Worm (Caenorhabditis elegans) whole organism, L3 larva: ENCODE data around the gene K07H8.5.
A peak's percentile ranks its signal among the peaks of the same experiment; 100 is the strongest.

Experiments
- R02D3.7 ChIP-seq: fragments of 150-350 bp; optimal IDR thresholded peaks from 2 replicates; lab custom pipeline; 2014; ENCODE audit warnings: missing biosample characterization, missing genetic modification characterization
- ZK546.5 ChIP-seq: sonication (generic microtip); optimal IDR thresholded peaks from 2 replicates; lab custom pipeline; 2017; ENCODE audit warnings: missing biosample characterization, missing genetic modification characterization
- ama-1 ChIP-seq: fragments of 150-350 bp; optimal IDR thresholded peaks from 2 replicates; lab custom pipeline; 2018
- ceh-16 ChIP-seq: sonication (generic microtip); optimal IDR thresholded peaks from 2 replicates; lab custom pipeline; 2017; ENCODE audit warnings: missing biosample characterization, missing genetic modification characterization
- ceh-28 ChIP-seq: fragments of 150-350 bp; optimal IDR thresholded peaks from 2 replicates; lab custom pipeline; 2014; ENCODE audit warnings: missing biosample characterization, missing genetic modification reagents, missing genetic modification characterization
- ceh-82 ChIP-seq: fragments of 150-350 bp; optimal IDR thresholded peaks from 2 replicates; lab custom pipeline; 2014; ENCODE audit warnings: missing biosample characterization, missing genetic modification characterization
- ceh-9 ChIP-seq: sonication (generic microtip); optimal IDR thresholded peaks from 2 replicates; lab custom pipeline; 2018; ENCODE audit warnings: missing biosample characterization, missing genetic modification characterization
- daf-12 ChIP-seq: fragments of 150-350 bp; optimal IDR thresholded peaks from 2 replicates; lab custom pipeline; 2014; ENCODE audit warnings: missing biosample characterization, missing genetic modification reagents, missing genetic modification characterization
- egl-27 ChIP-seq: sonication (generic microtip); optimal IDR thresholded peaks from 4 replicates; lab custom pipeline; 2017; ENCODE audit warnings: missing biosample characterization, missing genetic modification reagents, missing genetic modification characterization
- egl-5 ChIP-seq: fragments of 150-350 bp; optimal IDR thresholded peaks from 2 replicates; lab custom pipeline; 2017; ENCODE audit warnings: missing biosample characterization, missing genetic modification reagents, missing genetic modification characterization, inconsistent platforms
- elt-1 ChIP-seq: fragments of 150-350 bp; optimal IDR thresholded peaks from 2 replicates; lab custom pipeline; 2014; ENCODE audit warnings: missing biosample characterization, missing genetic modification characterization
- elt-2 ChIP-seq: sonication (generic microtip); optimal IDR thresholded peaks from 2 replicates; lab custom pipeline; 2016; ENCODE audit warnings: missing genetic modification reagents, mild to moderate bottlenecking, missing genetic modification characterization, missing compliant biosample characterization
- elt-3 ChIP-seq, 3 experiments: fragments of 150-350 bp in 1 of 3; sonication (generic microtip) in 2 of 3; optimal IDR thresholded peaks; 2 replicates in 2 of 3; 4 replicates in 1 of 3; lab custom pipeline; 2014 to 2017; ENCODE audit warnings: missing biosample characterization in 3 of 3, missing genetic modification characterization in 3 of 3
- eor-1 ChIP-seq, 2 experiments: fragments of 150-350 bp; optimal IDR thresholded peaks; 2 replicates each; lab custom pipeline; 2014 to 2018; ENCODE audit warnings: missing biosample characterization in 2 of 2, missing genetic modification characterization in 2 of 2
- fkh-10 ChIP-seq: sonication (generic microtip); optimal IDR thresholded peaks from 2 replicates; lab custom pipeline; 2017; ENCODE audit warnings: missing biosample characterization, missing genetic modification reagents, missing genetic modification characterization
- fkh-2 ChIP-seq: fragments of 150-350 bp; optimal IDR thresholded peaks from 2 replicates; lab custom pipeline; 2014; ENCODE audit warnings: missing biosample characterization, missing genetic modification reagents, missing genetic modification characterization
- fos-1 ChIP-seq: fragments of 150-350 bp; optimal IDR thresholded peaks from 2 replicates; lab custom pipeline; 2014; ENCODE audit warnings: missing biosample characterization, missing genetic modification characterization
- hmg-11 ChIP-seq: sonication (generic microtip); optimal IDR thresholded peaks from 2 replicates; lab custom pipeline; 2016; ENCODE audit warnings: missing genetic modification characterization, missing compliant biosample characterization
- jun-1 ChIP-seq: fragments of 150-350 bp; optimal IDR thresholded peaks from 2 replicates; lab custom pipeline; 2014; ENCODE audit warnings: missing biosample characterization, missing genetic modification reagents, missing genetic modification characterization
- lin-39 ChIP-seq: fragments of 150-350 bp; optimal IDR thresholded peaks from 2 replicates; lab custom pipeline; 2018; ENCODE audit warnings: missing biosample characterization, missing genetic modification reagents, missing genetic modification characterization
- lsy-12 ChIP-seq: sonication (generic microtip); optimal IDR thresholded peaks from 2 replicates; lab custom pipeline; 2016; ENCODE audit warnings: mild to moderate bottlenecking, missing genetic modification characterization, missing compliant biosample characterization
- mdl-1 ChIP-seq: fragments of 150-350 bp; optimal IDR thresholded peaks from 2 replicates; lab custom pipeline; 2014; ENCODE audit warnings: missing biosample characterization, missing genetic modification characterization
- nhr-12 ChIP-seq: fragments of 150-350 bp; optimal IDR thresholded peaks from 2 replicates; lab custom pipeline; 2014; ENCODE audit warnings: missing biosample characterization, missing genetic modification characterization
- nhr-23 ChIP-seq: fragments of 150-350 bp; optimal IDR thresholded peaks from 2 replicates; lab custom pipeline; 2014; ENCODE audit warnings: missing biosample characterization, missing genetic modification reagents, missing genetic modification characterization
- nhr-237 ChIP-seq: fragments of 150-350 bp; optimal IDR thresholded peaks from 2 replicates; lab custom pipeline; 2014; ENCODE audit warnings: missing biosample characterization, missing genetic modification characterization
- nhr-25 ChIP-seq: sonication (generic microtip); optimal IDR thresholded peaks from 2 replicates; lab custom pipeline; 2017; ENCODE audit warnings: missing biosample characterization, missing genetic modification characterization
- nhr-28 ChIP-seq: fragments of 150-350 bp; optimal IDR thresholded peaks from 2 replicates; lab custom pipeline; 2014; ENCODE audit warnings: missing biosample characterization, missing genetic modification characterization
- nhr-43 ChIP-seq: sonication (generic microtip); optimal IDR thresholded peaks from 2 replicates; lab custom pipeline; 2016; ENCODE audit warnings: mild to moderate bottlenecking, missing genetic modification characterization, missing compliant biosample characterization; ENCODE audit not compliant: poor library complexity, severe bottlenecking
- nhr-77 ChIP-seq: fragments of 150-350 bp; optimal IDR thresholded peaks from 2 replicates; lab custom pipeline; 2014; ENCODE audit warnings: missing biosample characterization, missing genetic modification characterization
- pha-4 ChIP-seq: fragments of 150-350 bp; optimal IDR thresholded peaks from 2 replicates; lab custom pipeline; 2014; ENCODE audit warnings: missing biosample characterization, missing genetic modification reagents, missing genetic modification characterization
- pqm-1 ChIP-seq: fragments of 150-350 bp; optimal IDR thresholded peaks from 2 replicates; lab custom pipeline; 2017; ENCODE audit warnings: missing biosample characterization, missing genetic modification characterization, inconsistent platforms
- sea-2 ChIP-seq: fragments of 150-350 bp; sonication (generic microtip); optimal IDR thresholded peaks from 4 replicates; lab custom pipeline; 2014; ENCODE audit warnings: missing biosample characterization, missing genetic modification reagents, missing genetic modification characterization
- skn-1 ChIP-seq: fragments of 150-350 bp; optimal IDR thresholded peaks from 2 replicates; lab custom pipeline; 2014; ENCODE audit warnings: missing biosample characterization, missing genetic modification characterization
- snpc-4 ChIP-seq: fragments of 150-350 bp; optimal IDR thresholded peaks from 2 replicates; lab custom pipeline; 2014; ENCODE audit warnings: missing biosample characterization, missing genetic modification characterization
- tbx-2 ChIP-seq: sonication (generic microtip); optimal IDR thresholded peaks from 2 replicates; lab custom pipeline; 2016; ENCODE audit warnings: mild to moderate bottlenecking, missing genetic modification characterization, missing compliant biosample characterization
- zag-1 ChIP-seq: fragments of 150-350 bp; optimal IDR thresholded peaks from 2 replicates; lab custom pipeline; 2014; ENCODE audit warnings: missing biosample characterization, missing genetic modification characterization
- ztf-11 ChIP-seq: fragments of 150-350 bp; optimal IDR thresholded peaks from 2 replicates; lab custom pipeline; 2014; ENCODE audit warnings: missing biosample characterization, missing genetic modification characterization

The K07H8.5 gene

DNA sequence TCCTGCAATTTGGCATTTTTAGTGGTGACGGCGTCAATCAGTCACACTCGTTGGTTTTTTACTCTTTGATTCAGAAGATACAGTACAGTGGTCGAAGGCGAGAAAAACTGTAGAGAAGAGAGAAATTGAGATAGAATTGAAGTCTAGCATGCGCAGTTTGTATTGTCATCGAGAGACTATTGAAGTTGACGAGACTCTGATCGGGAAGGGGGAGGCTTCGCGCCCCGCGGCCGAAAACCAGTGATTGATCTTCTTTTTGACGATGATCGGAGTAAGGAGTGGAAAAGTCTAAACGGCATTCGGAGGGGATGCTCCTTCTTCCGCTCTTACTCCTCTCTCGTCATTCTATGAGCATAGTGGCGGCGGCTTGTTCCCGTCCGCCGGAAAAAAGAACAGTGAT lies 33.8 kb downstream of the K07H8.5 start:
- TF ChIP-seq daf-12 (no peak), tbx-2 (no peak), ZK546.5 (tag; lab: Kevin White, UChicago) (no peak), skn-1 (no peak), lsy-12 (no peak), sea-2 (no peak), nhr-25 (tag; lab: Kevin White, UChicago) (peak; percentile 71), jun-1 (no peak), fkh-10 (GFP tag; lab: Kevin White, UChicago) (no peak), hmg-11 (no peak), R02D3.7 (tag; lab: Kevin White, UChicago) (no peak), pha-4 (tag; lab: Kevin White, UChicago) (no peak), nhr-77 (tag; lab: Kevin White, UChicago) (no peak), elt-3 (tag; optimal IDR thresholded peaks at IDR 0.05; lab: Kevin White, UChicago) (peak in 1 of 3 experiments; percentile 9), fkh-2 (tag; lab: Kevin White, UChicago) (no peak), eor-1 (tag; optimal IDR thresholded peaks at IDR 0.05; lab: Kevin White, UChicago) (no peak), zag-1 (no peak), fos-1 (tag; lab: Kevin White, UChicago) (no peak), ceh-28 (no peak), egl-27 (no peak), ceh-16 (tag; lab: Kevin White, UChicago) (no peak), mdl-1 (tag; lab: Kevin White, UChicago) (no peak), nhr-237 (tag; lab: Kevin White, UChicago) (no peak), nhr-43 (tag; lab: Kevin White, UChicago) (peak; percentile 10), pqm-1 (tag; lab: Kevin White, UChicago) (no peak), nhr-23 (tag; lab: Kevin White, UChicago) (peak; percentile 16), nhr-28 (tag; lab: Kevin White, UChicago) (no peak), ceh-9 (tag; lab: Kevin White, UChicago) (no peak), ceh-82 (no peak), nhr-12 (tag; lab: Kevin White, UChicago) (no peak), elt-1 (tag; lab: Kevin White, UChicago) (no peak), egl-5 (tag; lab: Kevin White, UChicago) (no peak), ama-1 (lab: Kevin White, UChicago) (no peak)

DNA sequence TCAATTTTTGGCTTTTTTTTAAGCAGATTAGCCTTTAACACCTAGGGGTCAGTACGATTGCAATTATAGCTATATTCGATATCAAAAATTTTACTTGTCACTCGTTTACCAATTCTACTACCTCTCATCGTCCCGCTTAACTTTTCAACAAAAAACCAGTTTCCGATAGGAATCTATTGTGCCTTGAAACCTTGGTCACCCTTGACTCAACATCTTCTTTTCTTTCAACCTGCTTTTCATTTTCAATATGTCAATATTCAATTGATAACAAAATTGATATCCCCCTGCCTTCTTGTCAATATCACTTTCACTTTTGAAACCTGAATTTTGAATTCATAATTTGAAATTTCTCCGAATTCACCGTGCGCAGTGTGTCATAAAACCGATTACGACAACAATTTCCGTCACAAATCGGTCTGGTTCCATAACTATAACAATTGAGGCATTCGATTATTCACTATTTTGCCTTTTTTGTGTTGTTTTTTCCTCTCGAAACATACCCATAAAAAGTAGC lies 34.6 kb downstream of the K07H8.5 start:
- TF ChIP-seq ztf-11 (tag; lab: Kevin White, UChicago), result no peak
- peak; percentile 8 for TF ChIP-seq elt-1 (tag; lab: Kevin White, UChicago)
- TF ChIP-seq snpc-4 (tag; lab: Kevin White, UChicago), result no peak
- peak; percentile 52 for TF ChIP-seq nhr-25 (tag; lab: Kevin White, UChicago)
- TF ChIP-seq, all 47 proteins: peak for 2

DNA sequence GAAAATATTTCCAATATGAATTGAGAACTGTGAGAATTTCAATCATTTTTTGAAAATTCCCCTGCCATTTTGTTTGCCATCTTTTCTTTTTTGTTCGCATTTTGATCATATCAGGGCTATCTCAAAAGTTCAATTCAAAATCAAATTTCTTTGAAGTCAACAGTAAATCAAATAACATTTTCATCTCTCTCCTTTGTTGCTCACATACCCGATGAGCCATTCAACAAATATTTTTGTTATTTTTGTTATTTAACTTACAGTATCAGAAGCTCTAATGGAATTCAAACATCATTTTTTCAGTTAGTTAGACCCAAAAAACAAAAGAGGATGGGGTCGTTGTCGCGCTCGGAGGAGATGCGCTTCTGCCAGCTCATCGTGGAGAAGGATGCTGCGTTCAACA lies 35.5 kb downstream of the K07H8.5 start, which contains the start of gene vha-5:
TSS of gene vha-5 (plus strand) at position 301 of the 400 bp plus-strand sequence.
- TF ChIP-seq ceh-82 (no peak), pha-4 (tag; lab: Kevin White, UChicago) (peak; percentile 9)

DNA sequence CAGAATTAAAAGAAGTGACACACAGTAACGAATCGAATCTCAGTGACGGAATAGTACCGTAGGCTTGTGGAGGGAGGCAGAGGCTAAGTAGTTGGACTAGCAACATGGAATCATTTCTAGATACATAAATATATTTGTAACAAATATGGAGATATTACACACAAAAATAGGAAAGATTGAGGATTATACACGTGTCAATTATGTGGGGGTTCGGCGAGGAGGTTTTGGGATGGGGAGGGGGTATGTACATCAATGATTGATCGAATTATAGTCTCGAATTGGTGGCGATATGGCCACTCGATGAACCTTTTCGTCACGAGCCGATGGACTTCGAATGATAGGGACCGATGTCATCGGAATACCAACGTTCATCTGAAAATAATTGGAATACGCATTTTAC lies 39.3 kb downstream of the K07H8.5 start:
- TF ChIP-seq ama-1 (lab: Kevin White, UChicago), result no peak
- peak; percentile 37 for TF ChIP-seq nhr-43 (tag; lab: Kevin White, UChicago)
- no peak for TF ChIP-seq tbx-2
- no peak for TF ChIP-seq lin-39 (tag; lab: Kevin White, UChicago)

DNA sequence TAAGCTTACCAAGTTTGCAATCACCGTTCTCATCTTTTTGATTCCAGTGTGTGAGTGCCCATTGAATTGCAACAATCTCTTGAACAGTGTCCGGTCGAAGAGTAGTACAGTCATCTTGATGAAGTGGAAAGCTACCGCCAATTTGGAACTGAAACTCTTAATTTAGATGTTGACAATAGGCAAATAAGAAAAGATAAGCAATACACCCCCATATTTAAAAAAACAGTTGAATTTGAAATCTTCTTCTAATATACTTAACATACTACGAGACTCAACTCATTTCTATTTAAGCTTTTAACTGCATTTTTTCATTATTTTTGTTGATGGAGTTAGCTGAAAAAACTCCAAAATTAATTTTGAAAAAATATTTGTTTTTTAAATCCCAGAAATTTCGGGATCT lies 44.0 kb downstream of the K07H8.5 start:
- TF ChIP-seq ztf-11 (tag; lab: Kevin White, UChicago) (no peak), lsy-12 (no peak), elt-2 (no peak), hmg-11 (no peak), ZK546.5 (tag; lab: Kevin White, UChicago) (no peak), zag-1 (no peak)
